Fruit fly (Drosophila melanogaster): Measurements from ENCODE around the gene CG5577.
A peak's percentile ranks its signal among the peaks of the same experiment; 100 is the strongest.

CG5577 gene

DNA sequence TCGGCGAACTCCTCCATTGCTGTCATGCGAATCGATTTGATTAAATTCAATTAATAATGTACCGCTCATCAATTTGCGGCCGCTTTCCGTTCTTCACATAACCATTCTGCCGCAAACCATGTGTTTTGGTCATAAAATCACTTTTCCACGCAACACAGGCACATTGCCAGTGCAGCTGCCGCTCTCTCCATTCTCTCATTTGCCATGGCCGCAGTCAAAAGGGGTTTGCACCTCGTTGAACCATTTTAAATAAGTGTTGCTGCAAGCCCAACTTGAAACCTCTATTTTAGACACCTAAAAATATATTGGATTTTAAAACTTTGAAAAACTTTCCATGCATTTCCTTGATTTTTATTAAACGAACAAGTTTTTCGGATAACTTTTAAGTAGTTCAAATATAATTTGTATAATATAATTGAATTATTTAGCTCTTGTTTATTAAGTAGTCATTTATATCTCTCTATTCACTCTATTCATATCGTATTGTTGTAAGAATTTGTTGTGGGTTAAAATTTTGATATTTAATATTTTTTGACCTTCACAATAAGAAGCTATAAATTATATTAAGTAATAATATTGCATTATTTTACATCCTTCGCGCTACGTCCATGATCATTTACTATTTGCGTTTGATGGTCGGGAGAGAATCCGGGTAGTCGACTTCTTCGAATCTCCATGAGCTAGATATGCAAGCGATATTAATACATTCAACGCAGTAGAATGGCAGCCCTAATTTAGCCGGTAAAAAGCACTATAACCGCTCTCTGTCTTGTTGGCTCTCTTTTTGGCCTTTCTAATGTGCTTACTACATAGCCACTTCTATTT, 15.6 kb upstream of the CG5577 start, which contains the start of gene CG5535 (continued):
- TF ChIP-seq E2f1 (GFP tag; IDR thresholded peaks at IDR 0.05) = peak; percentile 59
- TF ChIP-seq Bgb (GFP tag; IDR thresholded peaks at IDR 0.05; ENCODE audit: partially characterized antibody) = no peak
- peak; percentile 29; the same call in 2 of the 3 replicates for TF ChIP-seq CG14050 (GFP tag; IDR thresholded peaks at IDR 0.05)
- TF ChIP-seq YL-1 (GFP tag; optimal IDR thresholded peaks at IDR 0.05) = peak; percentile 61
- peak; percentile 48; the same call in 1 of the 2 replicates for TF ChIP-seq CG31224 (GFP tag; IDR thresholded peaks at IDR 0.05)
- peak; percentile 57 for TF ChIP-seq mam (GFP tag; optimal IDR thresholded peaks at IDR 0.05)
- peak; percentile 91 for TF ChIP-seq CG13775 (GFP tag; optimal IDR thresholded peaks at IDR 0.05)
- TF ChIP-seq CG4730 (GFP tag; IDR thresholded peaks at IDR 0.05) = peak; percentile 44
- TF ChIP-seq BtbVII (GFP tag; optimal IDR thresholded peaks at IDR 0.05) = peak; percentile 79
- TF ChIP-seq B-H1 (GFP tag; IDR thresholded peaks at IDR 0.05) = peak; percentile 33; the same call in 2 of the 3 replicates
- peak; percentile 74 for TF ChIP-seq CG5953 (GFP tag; IDR thresholded peaks at IDR 0.05)
- TF ChIP-seq pzg (GFP tag; optimal IDR thresholded peaks at IDR 0.05) = no peak
- peak; percentile 78 for TF ChIP-seq CG18599 (GFP tag; optimal IDR thresholded peaks at IDR 0.05)
- peak; percentile 39; the same call in 1 of the 2 replicates for TF ChIP-seq ap (GFP tag; IDR thresholded peaks at IDR 0.05)
- TF ChIP-seq Spps (tag; optimal IDR thresholded peaks at IDR 0.05) = peak; percentile 26
- TF ChIP-seq CG3281 (GFP tag; optimal IDR thresholded peaks at IDR 0.05) = peak; percentile 80
- no peak for TF ChIP-seq yki (optimal IDR thresholded peaks at IDR 0.05)
- TF ChIP-seq Nf-YA (GFP tag; IDR thresholded peaks at IDR 0.05) = peak; percentile 29; the same call in 1 of the 2 replicates
- TF ChIP-seq ewg (GFP tag; optimal IDR thresholded peaks at IDR 0.05) = peak; percentile 63
- TF ChIP-seq stc (GFP tag; IDR thresholded peaks at IDR 0.05) = peak; percentile 53
- TF ChIP-seq CG9817 (tag; optimal IDR thresholded peaks at IDR 0.05) = peak; percentile 49
- TF ChIP-seq C15 (GFP tag; IDR thresholded peaks at IDR 0.05) = 0 out of 3 replicates have a peak, but pooled peaks have one; percentile 6
- TF ChIP-seq Elba2 (GFP tag; optimal IDR thresholded peaks at IDR 0.05) = no peak
- TF ChIP-seq Rx (GFP tag; IDR thresholded peaks at IDR 0.05) = peak; percentile 65
- TF ChIP-seq mld (GFP tag; IDR thresholded peaks at IDR 0.05; ENCODE audit: partially characterized antibody) = no peak
- TF ChIP-seq knrl (GFP tag; IDR thresholded peaks at IDR 0.05; ENCODE audit: partially characterized antibody) = no peak
- peak; percentile 84 for TF ChIP-seq CG16779 (GFP tag; IDR thresholded peaks at IDR 0.05)
- peak; percentile 67 for TF ChIP-seq lmd (GFP tag; IDR thresholded peaks at IDR 0.05)
- TF ChIP-seq Hsf (GFP tag; optimal IDR thresholded peaks at IDR 0.05) = peak; percentile 56
- TF ChIP-seq insv (GFP tag; optimal IDR thresholded peaks at IDR 0.05) = peak in 1 of 2 experiments; percentile 47
- peak; percentile 9 for TF ChIP-seq trem (tag; optimal IDR thresholded peaks at IDR 0.05)
- no peak for TF ChIP-seq gcm2 (GFP tag; optimal IDR thresholded peaks at IDR 0.05)
- no peak for TF ChIP-seq Dref (GFP tag; IDR thresholded peaks at IDR 0.05)
- TF ChIP-seq sna (GFP tag; IDR thresholded peaks at IDR 0.05; ENCODE audit: partially characterized antibody) = no peak
- TF ChIP-seq Side (GFP tag; optimal IDR thresholded peaks at IDR 0.05) = peak; percentile 64
- peak; percentile 14 for TF ChIP-seq fu2 (GFP tag; optimal IDR thresholded peaks at IDR 0.05)
- TF ChIP-seq CG18619 (GFP tag; optimal IDR thresholded peaks at IDR 0.05) = peak; percentile 90
- TF ChIP-seq bbx (GFP tag; IDR thresholded peaks at IDR 0.05; ENCODE audit: partially characterized antibody) = no peak
- no peak for TF ChIP-seq lbe (GFP tag; optimal IDR thresholded peaks at IDR 0.05)
- TF ChIP-seq ac (GFP tag; optimal IDR thresholded peaks at IDR 0.05) = no peak
- peak; percentile 21 for TF ChIP-seq slp2 (GFP tag; optimal IDR thresholded peaks at IDR 0.05)
- TF ChIP-seq CG3726 (GFP tag; IDR thresholded peaks at IDR 0.05) = no peak; the same call in 2 of the 3 replicates
- peak; percentile 44 for TF ChIP-seq HmgZ (tag; optimal IDR thresholded peaks at IDR 0.05)
- peak; percentile 58 for TF ChIP-seq run (tag; optimal IDR thresholded peaks at IDR 0.05)
- peak; percentile 34; the same call in 1 of the 2 replicates for TF ChIP-seq ssp (GFP tag; IDR thresholded peaks at IDR 0.05)
- peak; percentile 63 for TF ChIP-seq CG12071 (GFP tag; optimal IDR thresholded peaks at IDR 0.05)
- TF ChIP-seq CG12236 (GFP tag; optimal IDR thresholded peaks at IDR 0.05) = no peak
- 0 out of 2 replicates have a peak, but pooled peaks have one; percentile 14 for TF ChIP-seq CG11696 (GFP tag; IDR thresholded peaks at IDR 0.05)
- peak; percentile 93 for TF ChIP-seq Med (GFP tag)

Measured in whole organism, embryonic.